Worm (Caenorhabditis elegans) whole organism, midembryonic: ENCODE measurements around the gene rpm-1.

Source experiments
- T22C8.4 ChIP-seq: fragments of 200-800 bp; sonication (Bioruptor generic); IDR thresholded peaks from 2 replicates; pipeline ENCODE4 v1.3.6; 2022; ENCODE audit warnings: missing genetic modification characterization, missing compliant biosample characterization
- flt-1 ChIP-seq: fragments of 200-800 bp; sonication (Bioruptor generic); IDR thresholded peaks from 2 replicates; pipeline ENCODE4 v1.3.6; 2022; ENCODE audit warnings: missing genetic modification characterization, missing compliant biosample characterization
- klf-2 ChIP-seq: fragments of 200-800 bp; sonication (Bioruptor generic); conservative IDR thresholded peaks from 2 replicates; pipeline ENCODE4 v1.3.6; 2022; ENCODE audit warnings: missing genetic modification reagents, missing genetic modification characterization, missing compliant biosample characterization
- med-1 ChIP-seq: sonication (generic microtip); optimal IDR thresholded peaks from 2 replicates; lab custom pipeline; 2017; ENCODE audit warnings: missing genetic modification characterization, mild to moderate bottlenecking, missing compliant biosample characterization, antibody characterized with exemption, missing genetic modification reagents; ENCODE audit not compliant: insufficient read depth
- tab-1 ChIP-seq: fragments of 200-800 bp; sonication (Bioruptor generic); IDR thresholded peaks from 2 replicates; pipeline ENCODE4 v1.3.6; 2022; ENCODE audit warnings: missing genetic modification characterization, missing compliant biosample characterization
- ztf-23 ChIP-seq: fragments of 200-800 bp; sonication (Bioruptor generic); IDR thresholded peaks from 2 replicates; pipeline ENCODE4 v1.3.6; 2022; ENCODE audit warnings: missing genetic modification reagents, missing genetic modification characterization, missing compliant biosample characterization

ce11 chrV:8758618-8759017 lies 61.1 kb downstream of the rpm-1 start, which contains the start of gene B0507.7:
- TF ChIP-seq klf-2: no peak
- TF ChIP-seq T22C8.4 (GFP tag; lab: Robert Waterston, UW): no peak
- TF ChIP-seq ztf-23 (GFP tag; lab: Robert Waterston, UW): no peak
- TF ChIP-seq flt-1 (GFP tag; lab: Robert Waterston, UW): no peak
- TF ChIP-seq tab-1 (GFP tag; lab: Robert Waterston, UW): no peak
- TF ChIP-seq med-1 (GFP tag; lab: Kevin White, UChicago): no peak
